Fruit fly (Drosophila melanogaster) whole organism, embryonic: ENCODE data around the gene Atg13.

Experiments used
- ATbp ChIP-seq: fragments of 200-800 bp; sonication (Bioruptor generic); optimal IDR thresholded peaks from 2 replicates; lab custom pipeline; 2017; ENCODE audit warnings: missing biosample characterization, mild to moderate bottlenecking, missing genetic modification characterization, missing genetic modification reagents
- CG14710 ChIP-seq: fragments of 200-800 bp; sonication (Bioruptor generic); optimal IDR thresholded peaks from 3 replicates; lab custom pipeline; 2019; ENCODE audit warnings: missing biosample characterization, mild to moderate bottlenecking, missing genetic modification characterization, moderate library complexity
- CG14860 ChIP-seq: fragments of 200-800 bp; sonication (Bioruptor generic); IDR thresholded peaks from 3 replicates; pipeline ENCODE4 v1.3.6; 2022; ENCODE audit warnings: missing biosample characterization, missing genetic modification characterization; ENCODE audit not compliant: partially characterized antibody
- CG15601 ChIP-seq: fragments of 200-800 bp; sonication (Bioruptor generic); optimal IDR thresholded peaks from 3 replicates; lab custom pipeline; 2019; ENCODE audit warnings: missing biosample characterization, mild to moderate bottlenecking, missing genetic modification characterization, moderate library complexity
- CG2116 ChIP-seq: fragments of 200-800 bp; sonication (Bioruptor generic); optimal IDR thresholded peaks from 3 replicates; lab custom pipeline; 2018; ENCODE audit warnings: missing biosample characterization, mild to moderate bottlenecking, missing genetic modification characterization
- CG2129 ChIP-seq: fragments of 200-800 bp; sonication (Bioruptor generic); IDR thresholded peaks from 2 replicates; pipeline ENCODE4 v1.3.6; 2022; ENCODE audit warnings: missing biosample characterization, missing genetic modification characterization; ENCODE audit not compliant: partially characterized antibody
- CG34376 ChIP-seq: fragments of 200-800 bp; sonication (Bioruptor generic); optimal IDR thresholded peaks from 2 replicates; lab custom pipeline; 2018; ENCODE audit warnings: missing biosample characterization, mild to moderate bottlenecking, missing genetic modification characterization
- CG42726 ChIP-seq: fragments of 200-800 bp; sonication (Bioruptor generic); IDR thresholded peaks from 2 replicates; pipeline ENCODE4 v1.3.6; 2022; ENCODE audit warnings: missing biosample characterization, missing genetic modification characterization; ENCODE audit not compliant: partially characterized antibody
- CG4282 ChIP-seq: fragments of 200-800 bp; sonication (Bioruptor generic); optimal IDR thresholded peaks from 2 replicates; lab custom pipeline; 2016; ENCODE audit warnings: missing biosample characterization, missing genetic modification characterization
- CG6254 ChIP-seq: fragments of 200-800 bp; sonication (Bioruptor generic); optimal IDR thresholded peaks from 3 replicates; lab custom pipeline; 2017; ENCODE audit warnings: mild to moderate bottlenecking, missing biosample characterization, missing genetic modification reagents, missing genetic modification characterization
- CG6272 ChIP-seq: fragments of 200-800 bp; sonication (Bioruptor generic); IDR thresholded peaks from 2 replicates; pipeline ENCODE4 v1.3.6; 2022; ENCODE audit warnings: missing biosample characterization, missing genetic modification characterization
- CG6689 ChIP-seq: fragments of 200-800 bp; sonication (Bioruptor generic); IDR thresholded peaks from 2 replicates; pipeline ENCODE4 v1.3.6; 2022; ENCODE audit warnings: missing biosample characterization, missing genetic modification characterization
- CG6854 ChIP-seq: fragments of 200-800 bp; sonication (Bioruptor generic); optimal IDR thresholded peaks from 3 replicates; lab custom pipeline; 2017; ENCODE audit warnings: missing biosample characterization, mild to moderate bottlenecking, missing genetic modification characterization
- CG7839 ChIP-seq: fragments of 200-800 bp; sonication (Bioruptor generic); optimal IDR thresholded peaks from 3 replicates; lab custom pipeline; 2018; ENCODE audit warnings: missing biosample characterization, mild to moderate bottlenecking, missing genetic modification characterization, moderate library complexity
- CG7963 ChIP-seq: fragments of 200-800 bp; sonication (Bioruptor generic); IDR thresholded peaks from 3 replicates; pipeline ENCODE4 v1.3.6; 2022; ENCODE audit warnings: missing biosample characterization, missing genetic modification characterization; ENCODE audit not compliant: partially characterized antibody
- CG8281 ChIP-seq: fragments of 200-800 bp; sonication (Bioruptor generic); optimal IDR thresholded peaks from 2 replicates; lab custom pipeline; 2018; ENCODE audit warnings: missing biosample characterization, mild to moderate bottlenecking, missing genetic modification characterization, moderate library complexity
- Chrac-16 ChIP-seq: fragments of 200-800 bp; sonication (Bioruptor generic); optimal IDR thresholded peaks from 3 replicates; lab custom pipeline; 2016; ENCODE audit warnings: missing biosample characterization, missing genetic modification characterization
- D19A ChIP-seq: fragments of 200-800 bp; optimal IDR thresholded peaks from 3 replicates; lab custom pipeline; 2019; ENCODE audit warnings: missing biosample characterization, mild to moderate bottlenecking, missing genetic modification characterization, moderate library complexity
- Dip3 ChIP-seq: fragments of 200-800 bp; sonication (Bioruptor generic); optimal IDR thresholded peaks from 3 replicates; lab custom pipeline; 2016; ENCODE audit warnings: missing biosample characterization, missing genetic modification characterization
- Dref ChIP-seq: fragments of 200-800 bp; sonication (Bioruptor generic); IDR thresholded peaks from 2 replicates; pipeline ENCODE4 v1.3.6; 2022; ENCODE audit warnings: missing biosample characterization, missing genetic modification characterization
- Ets97D ChIP-seq: fragments of 200-800 bp; sonication (Bioruptor generic); optimal IDR thresholded peaks from 3 replicates; lab custom pipeline; 2016; ENCODE audit warnings: missing biosample characterization, missing genetic modification characterization
- Fer3 ChIP-seq: fragments of 200-800 bp; sonication (Bioruptor generic); optimal IDR thresholded peaks from 2 replicates; lab custom pipeline; 2018; ENCODE audit warnings: missing biosample characterization, mild to moderate bottlenecking, missing genetic modification characterization, moderate library complexity
- HmgD ChIP-seq: fragments of 200-800 bp; sonication (Bioruptor generic); optimal IDR thresholded peaks from 3 replicates; lab custom pipeline; 2016; ENCODE audit warnings: missing biosample characterization, missing genetic modification characterization
- Hsf ChIP-seq: fragments of 200-800 bp; sonication (Bioruptor generic); optimal IDR thresholded peaks from 3 replicates; lab custom pipeline; 2016; ENCODE audit warnings: missing biosample characterization, missing genetic modification characterization
- MTF-1 ChIP-seq: fragments of 200-800 bp; sonication (Bioruptor generic); optimal IDR thresholded peaks from 2 replicates; lab custom pipeline; 2018; ENCODE audit warnings: missing biosample characterization, mild to moderate bottlenecking, missing genetic modification characterization, borderline replicate concordance
- Mad ChIP-seq: fragments of 200-800 bp; sonication (Bioruptor generic); optimal IDR thresholded peaks from 2 replicates; lab custom pipeline; 2016; ENCODE audit warnings: missing biosample characterization, missing genetic modification characterization
- Max ChIP-seq: fragments of 200-800 bp; sonication (Bioruptor generic); optimal IDR thresholded peaks from 2 replicates; lab custom pipeline; 2016; ENCODE audit warnings: missing biosample characterization, mild to moderate bottlenecking, missing genetic modification characterization
- Myb ChIP-seq: fragments of 200-800 bp; sonication (Bioruptor generic); optimal IDR thresholded peaks from 2 replicates; lab custom pipeline; 2016; ENCODE audit warnings: missing biosample characterization, missing genetic modification characterization
- NC2β ChIP-seq: fragments of 200-800 bp; sonication (Bioruptor generic); optimal IDR thresholded peaks from 2 replicates; lab custom pipeline; 2016; ENCODE audit warnings: missing biosample characterization, missing genetic modification characterization
- Nf-YA ChIP-seq: fragments of 200-800 bp; sonication (Bioruptor generic); IDR thresholded peaks from 2 replicates; pipeline ENCODE4 v1.3.6; 2022; ENCODE audit warnings: missing biosample characterization, missing genetic modification characterization
- NfI ChIP-seq: fragments of 200-800 bp; sonication (Bioruptor generic); optimal IDR thresholded peaks from 3 replicates; lab custom pipeline; 2018; ENCODE audit warnings: missing biosample characterization, mild to moderate bottlenecking, missing genetic modification characterization, moderate library complexity
- Six4 ChIP-seq: fragments of 200-800 bp; sonication (Bioruptor generic); optimal IDR thresholded peaks from 2 replicates; lab custom pipeline; 2016; ENCODE audit warnings: missing biosample characterization, missing genetic modification characterization
- Sry-δ ChIP-seq: fragments of 200-800 bp; sonication (Bioruptor generic); optimal IDR thresholded peaks from 2 replicates; lab custom pipeline; 2016; ENCODE audit warnings: missing biosample characterization, missing genetic modification characterization
- Xrp1 ChIP-seq: fragments of 200-800 bp; sonication (Bioruptor generic); IDR thresholded peaks from 2 replicates; pipeline ENCODE4 v1.3.6; 2022; ENCODE audit warnings: missing biosample characterization, missing genetic modification characterization
- amos ChIP-seq: fragments of 200-800 bp; sonication (Bioruptor generic); IDR thresholded peaks from 2 replicates; pipeline ENCODE4 v1.3.6; 2022; ENCODE audit warnings: missing biosample characterization, missing genetic modification characterization; ENCODE audit not compliant: partially characterized antibody
- bbx ChIP-seq: fragments of 200-800 bp; sonication (Bioruptor generic); IDR thresholded peaks from 2 replicates; pipeline ENCODE4 v1.3.6; 2022; ENCODE audit warnings: missing biosample characterization, missing genetic modification characterization; ENCODE audit not compliant: partially characterized antibody
- bigmax ChIP-seq: fragments of 200-800 bp; sonication (Bioruptor generic); optimal IDR thresholded peaks from 2 replicates; lab custom pipeline; 2018; ENCODE audit warnings: missing biosample characterization, mild to moderate bottlenecking, missing genetic modification characterization
- dm ChIP-seq: fragments of 200-800 bp; sonication (Bioruptor generic); optimal IDR thresholded peaks from 3 replicates; lab custom pipeline; 2016; ENCODE audit warnings: missing biosample characterization, missing genetic modification characterization
- gfzf ChIP-seq: fragments of 200-800 bp; sonication (Bioruptor generic); optimal IDR thresholded peaks from 2 replicates; lab custom pipeline; 2016; ENCODE audit warnings: missing biosample characterization, mild to moderate bottlenecking, missing genetic modification characterization, moderate library complexity
- kni ChIP-seq: fragments of 200-800 bp; sonication (Bioruptor generic); optimal IDR thresholded peaks from 3 replicates; lab custom pipeline; 2017; ENCODE audit warnings: mild to moderate bottlenecking, missing biosample characterization, missing genetic modification reagents, missing genetic modification characterization
- mam ChIP-seq: fragments of 200-800 bp; sonication (Bioruptor generic); optimal IDR thresholded peaks from 3 replicates; lab custom pipeline; 2016; ENCODE audit warnings: missing biosample characterization, missing genetic modification characterization
- mld ChIP-seq: fragments of 200-800 bp; sonication (Bioruptor generic); IDR thresholded peaks from 3 replicates; pipeline ENCODE4 v1.3.6; 2022; ENCODE audit warnings: missing biosample characterization, missing genetic modification characterization; ENCODE audit not compliant: partially characterized antibody
- nerfin-2 ChIP-seq: fragments of 200-800 bp; sonication (Bioruptor generic); IDR thresholded peaks from 2 replicates; pipeline ENCODE4 v1.3.6; 2022; ENCODE audit warnings: missing biosample characterization, missing genetic modification characterization; ENCODE audit not compliant: partially characterized antibody
- repo ChIP-seq: fragments of 200-800 bp; sonication (Bioruptor generic); optimal IDR thresholded peaks from 2 replicates; lab custom pipeline; 2016; ENCODE audit warnings: missing biosample characterization, missing genetic modification characterization
- sob ChIP-seq: fragments of 200-800 bp; sonication (Bioruptor generic); IDR thresholded peaks from 2 replicates; pipeline ENCODE4 v1.3.6; 2022; ENCODE audit warnings: missing biosample characterization, missing genetic modification characterization
- sr ChIP-seq: fragments of 200-800 bp; sonication (Bioruptor generic); IDR thresholded peaks from 3 replicates; pipeline ENCODE4 v1.3.6; 2022; ENCODE audit warnings: missing biosample characterization, missing genetic modification characterization
- tll ChIP-seq, 2 experiments: fragments of 200-800 bp in 1 of 2; fragments of >200 bp in 1 of 2; sonication (Bioruptor generic) in 1 of 2; optimal IDR thresholded peaks; 2 replicates each; lab custom pipeline; 2017 to 2019; ENCODE audit warnings: missing biosample characterization in 2 of 2, missing genetic modification characterization in 2 of 2, mild to moderate bottlenecking in 1 of 2, moderate library complexity in 1 of 2
- tx ChIP-seq: fragments of 200-800 bp; sonication (Bioruptor generic); optimal IDR thresholded peaks from 2 replicates; lab custom pipeline; 2016; ENCODE audit warnings: missing biosample characterization, missing genetic modification characterization
- vfl ChIP-seq: fragments of 200-800 bp; sonication (Bioruptor generic); optimal IDR thresholded peaks from 2 replicates; lab custom pipeline; 2016; ENCODE audit warnings: missing biosample characterization, missing genetic modification characterization
- vvl ChIP-seq: fragments of 200-800 bp; sonication (Bioruptor generic); IDR thresholded peaks from 2 replicates; pipeline ENCODE4 v1.3.6; 2022; ENCODE audit warnings: missing biosample characterization, missing genetic modification characterization

Atg13 gene

DNA sequence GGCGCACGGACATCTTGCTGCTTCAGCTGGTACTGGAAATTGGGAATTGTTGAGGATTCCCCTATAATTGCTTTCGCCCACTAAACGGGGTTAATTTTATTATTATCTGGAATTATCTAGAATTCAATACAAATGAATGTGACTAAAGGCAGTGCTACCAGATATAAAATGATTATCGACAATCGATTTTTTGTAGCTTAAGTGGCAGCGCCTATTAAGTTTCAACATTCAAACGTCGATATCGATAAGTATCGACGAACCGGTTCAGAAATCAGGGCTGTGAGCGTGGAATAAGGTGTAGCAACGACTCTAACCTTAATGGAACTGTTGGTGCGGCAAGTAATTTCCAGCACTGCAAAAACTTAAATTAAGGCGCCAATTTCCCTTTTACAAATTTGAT, 44.5 kb upstream of the Atg13 start, which contains the start of gene Sgt1 (continued):
- TF ChIP-seq CG6272 (GFP tag; lab: Robert Waterston, UW) (0 out of 2 replicates have a peak, but pooled peaks have one; percentile 28), Chrac-16 (GFP tag; lab: Kevin White, UChicago) (peak; percentile 8), MTF-1 (GFP tag; lab: Kevin White, UChicago) (no peak), Sry-δ (peak; percentile 83), CG34376 (peak; percentile 78), dm (GFP tag; lab: Kevin White, UChicago) (peak; percentile 41), Ets97D (peak; percentile 87), NC2β (GFP tag; lab: Kevin White, UChicago) (peak; percentile 30), vfl (GFP tag; lab: Kevin White, UChicago) (peak; percentile 72), Myb (GFP tag; lab: Kevin White, UChicago) (peak; percentile 78), CG14710 (tag; lab: Kevin White, UChicago) (peak; percentile 69), Mad (GFP tag; lab: Kevin White, UChicago) (peak; percentile 34), CG4282 (GFP tag; lab: Kevin White, UChicago) (peak; percentile 14), ATbp (GFP tag; lab: Kevin White, UChicago) (no peak), CG7963 (peak; percentile 91), Dip3 (peak; percentile 23), CG2129 (GFP tag; lab: Robert Waterston, UW) (peak; percentile 33; the same call in 1 of the 2 replicates), nerfin-2 (peak; percentile 89), CG2116 (GFP tag; lab: Kevin White, UChicago) (peak; percentile 84), CG6254 (GFP tag; lab: Kevin White, UChicago) (no peak), bbx (peak; percentile 92), CG6689 (GFP tag; lab: Robert Waterston, UW) (no peak), Hsf (GFP tag; lab: Kevin White, UChicago) (peak; percentile 60), repo (GFP tag; lab: Kevin White, UChicago) (peak; percentile 40), amos (peak; percentile 85), CG14860 (GFP tag; lab: Robert Waterston, UW) (peak; percentile 84), mld (peak; percentile 88), D19A (tag; lab: Kevin White, UChicago) (no peak), sob (GFP tag; lab: Robert Waterston, UW) (peak; percentile 68), CG6854 (GFP tag; lab: Kevin White, UChicago) (no peak), CG15601 (tag; lab: Kevin White, UChicago) (peak; percentile 59), Six4 (GFP tag; lab: Kevin White, UChicago) (peak; percentile 6), bigmax (GFP tag; lab: Kevin White, UChicago) (peak; percentile 50), Fer3 (peak; percentile 17), tll (GFP tag; optimal IDR thresholded peaks at IDR 0.05; lab: Kevin White, UChicago) (peak in 1 of 2 experiments; percentile 50), kni (GFP tag; lab: Kevin White, UChicago) (no peak), mam (peak; percentile 73), Dref (GFP tag; lab: Robert Waterston, UW) (peak; percentile 99), vvl (GFP tag; lab: Robert Waterston, UW) (peak; percentile 57), Nf-YA (no peak), NfI (GFP tag; lab: Kevin White, UChicago) (peak; percentile 61), tx (peak; percentile 31), CG8281 (tag; lab: Kevin White, UChicago) (no peak), CG42726 (GFP tag; lab: Robert Waterston, UW) (peak; percentile 71), CG7839 (tag; lab: Kevin White, UChicago) (peak; percentile 33), sr (GFP tag; lab: Robert Waterston, UW) (no peak), Max (GFP tag; lab: Kevin White, UChicago) (peak; percentile 34), gfzf (peak; percentile 56), HmgD (GFP tag; lab: Kevin White, UChicago) (peak; percentile 81), Xrp1 (no peak)
